Fruit fly (Drosophila melanogaster) S2 (cell line): ENCODE results near the gene sra.

ENCODE experiments used
- CG8478 ChIP-seq: fragments of >200 bp; optimal IDR thresholded peaks from 2 replicates; lab custom pipeline; 2018
- CTCF ChIP-seq, 2 experiments: fragments of >200 bp; optimal IDR thresholded peaks; 2 replicates each; lab custom pipeline; 2018

DNA sequence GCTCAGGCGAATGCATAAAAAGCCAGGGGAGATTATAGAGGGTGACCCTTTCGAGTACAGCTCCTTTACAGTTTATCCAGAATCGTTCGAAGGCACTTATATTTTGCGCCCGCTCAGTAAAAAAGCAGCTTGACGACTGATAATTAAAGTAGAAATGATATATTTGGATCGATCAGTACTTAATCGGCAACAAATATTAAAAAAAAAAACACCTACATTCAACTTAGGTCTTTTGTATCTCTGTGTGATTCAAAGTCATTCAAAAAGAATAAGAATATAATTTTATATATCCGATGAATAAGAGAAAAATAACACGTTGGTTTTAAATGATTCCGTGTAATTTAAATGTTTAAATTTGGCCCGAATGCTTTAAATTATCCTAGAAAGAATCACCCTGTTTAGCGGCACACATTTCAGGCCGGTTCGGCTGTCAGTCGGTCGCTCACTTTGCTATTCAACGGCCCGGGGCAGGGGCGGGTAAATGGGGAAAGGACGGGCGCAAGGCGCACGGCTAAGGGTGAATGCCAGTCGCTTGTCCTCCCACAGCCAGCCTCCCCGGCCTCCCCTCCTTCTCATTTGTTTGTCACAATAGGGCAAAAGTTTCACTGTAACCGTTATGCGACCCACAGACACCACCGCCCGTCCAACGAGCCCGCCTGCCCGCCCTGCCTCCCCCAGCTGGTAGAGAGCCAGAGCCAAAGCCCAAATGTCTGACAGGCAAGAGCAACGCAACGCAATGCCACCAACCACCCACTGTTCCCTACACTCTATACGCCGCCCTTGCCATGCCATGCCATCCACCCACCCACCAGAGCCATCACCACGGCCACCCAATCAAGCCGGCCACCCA, 26.3 kb downstream of the sra start:
- TF ChIP-seq CTCF (optimal IDR thresholded peaks at IDR 0.05; lab: Kevin White, UChicago) (no peak), CG8478 (no peak)
